Worm (Caenorhabditis elegans) whole organism, late embryonic: ENCODE data around the gene C55C3.4.

ENCODE experiments used
- C38D4.7 ChIP-seq: fragments of 200-800 bp; sonication (Bioruptor generic); optimal IDR thresholded peaks from 2 replicates; lab custom pipeline; 2018; ENCODE audit warnings: mild to moderate bottlenecking, missing genetic modification characterization, moderate library complexity, missing compliant biosample characterization
- F13H6.1 ChIP-seq: sonication (generic microtip); optimal IDR thresholded peaks from 2 replicates; lab custom pipeline; 2016; ENCODE audit warnings: missing genetic modification characterization, missing compliant biosample characterization
- K09A11.1 ChIP-seq: sonication (generic microtip); optimal IDR thresholded peaks from 2 replicates; lab custom pipeline; 2017; ENCODE audit warnings: antibody characterized with exemption, mild to moderate bottlenecking, missing genetic modification characterization, missing compliant biosample characterization; ENCODE audit not compliant: insufficient read depth
- ama-1 ChIP-seq: fragments of 150-350 bp; optimal IDR thresholded peaks from 2 replicates; lab custom pipeline; 2014
- ceh-45 ChIP-seq: fragments of 200-800 bp; sonication (Bioruptor generic); IDR thresholded peaks from 2 replicates; pipeline ENCODE4 v1.3.6; 2022; ENCODE audit warnings: missing genetic modification reagents, missing genetic modification characterization, missing compliant biosample characterization
- elt-2 ChIP-seq: sonication (generic microtip); optimal IDR thresholded peaks from 2 replicates; lab custom pipeline; 2016; ENCODE audit warnings: missing genetic modification reagents, missing genetic modification characterization, missing compliant biosample characterization
- eyg-1 ChIP-seq: sonication (generic microtip); optimal IDR thresholded peaks from 2 replicates; lab custom pipeline; 2016; ENCODE audit warnings: missing genotype, missing genetic modification characterization, missing compliant biosample characterization
- hlh-13 ChIP-seq: fragments of 200-800 bp; sonication (Bioruptor generic); optimal IDR thresholded peaks from 2 replicates; lab custom pipeline; 2018; ENCODE audit warnings: mild to moderate bottlenecking, missing genetic modification characterization, missing compliant biosample characterization
- nfya-1 ChIP-seq: sonication (generic microtip); optimal IDR thresholded peaks from 2 replicates; lab custom pipeline; 2017; ENCODE audit warnings: missing genetic modification characterization, mild to moderate bottlenecking, missing compliant biosample characterization, antibody characterized with exemption, moderate library complexity
- nhr-11 ChIP-seq: fragments of 150-350 bp; optimal IDR thresholded peaks from 2 replicates; lab custom pipeline; 2014; ENCODE audit warnings: missing biosample characterization, missing genetic modification characterization
- pqm-1 ChIP-seq: sonication (generic microtip); optimal IDR thresholded peaks from 2 replicates; lab custom pipeline; 2016; ENCODE audit warnings: missing genetic modification characterization, missing compliant biosample characterization
- unc-3 ChIP-seq, 2 experiments: fragments of 200-800 bp in 1 of 2; sonication (Bioruptor generic) in 1 of 2; sonication (generic microtip) in 1 of 2; conservative IDR thresholded peaks in 1 of 2; optimal IDR thresholded peaks in 1 of 2; 2 replicates each; pipeline versions ENCODE4 v1.3.6 to Lab custom; 2016 to 2022; ENCODE audit warnings: missing compliant biosample characterization in 2 of 2, missing genetic modification characterization in 2 of 2, missing genetic modification reagents in 1 of 2

ce11 chrIV:5682547-5683234, 4.7 kb upstream of the C55C3.4 start, which contains the start of the genes C55C3.7 and C55C3.6:
- TF ChIP-seq eyg-1, result no peak
- no peak for TF ChIP-seq hlh-13 (GFP tag; lab: Kevin White, UChicago)
- no peak for TF ChIP-seq ama-1
- TF ChIP-seq nfya-1 (tag; lab: Kevin White, UChicago), result no peak
- no peak for TF ChIP-seq K09A11.1 (tag; lab: Kevin White, UChicago)
- no peak for TF ChIP-seq C38D4.7 (GFP tag; lab: Kevin White, UChicago)
- no peak for TF ChIP-seq unc-3 (GFP tag; conservative IDR thresholded peaks at IDR 0.05; lab: Robert Waterston, UW)
- TF ChIP-seq unc-3 (tag; optimal IDR thresholded peaks at IDR 0.05; lab: Kevin White, UChicago), result no peak
- TF ChIP-seq nhr-11 (tag; lab: Kevin White, UChicago), result no peak
- TF ChIP-seq ceh-45 (GFP tag; lab: Robert Waterston, UW), result no peak
- TF ChIP-seq pqm-1 (tag; lab: Kevin White, UChicago), result no peak
- no peak for TF ChIP-seq elt-2 (tag; lab: Kevin White, UChicago)
- no peak for TF ChIP-seq F13H6.1
